Fruit fly (Drosophila melanogaster): ENCODE measurements around the gene CG46440.

dm6 chrX:15822363-15822762, 35.3 kb downstream of the CG46440 start:
- TF ChIP-seq psq (optimal IDR thresholded peaks at IDR 0.05) (no peak), ttk (optimal IDR thresholded peaks at IDR 0.05) (no peak)

Data from Kc167 (cell line).